Worm (Caenorhabditis elegans): Measurements from ENCODE around the gene vha-20.

Gene vha-20

DNA sequence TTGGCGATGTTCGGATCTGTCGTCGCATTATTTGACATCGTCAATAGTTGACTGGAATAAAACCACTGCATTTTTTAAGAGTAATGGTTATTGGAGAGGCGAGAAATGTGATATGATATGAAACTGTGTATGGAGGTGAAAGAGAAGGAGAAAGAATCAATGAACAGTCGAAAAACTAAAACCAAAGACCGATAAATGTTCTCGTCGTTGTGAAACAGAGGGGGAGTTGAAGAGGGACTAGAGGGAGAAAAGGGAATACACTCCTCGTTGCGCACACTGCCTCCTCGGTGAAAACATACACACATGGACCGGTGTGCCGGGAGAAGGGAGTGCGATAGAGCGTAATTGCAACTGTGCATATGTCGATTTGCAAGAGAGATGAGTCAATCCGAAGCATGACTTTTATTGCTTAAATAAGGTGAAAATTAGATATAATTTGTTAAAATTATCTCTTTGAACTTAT, 5.3 kb upstream of the vha-20 start, which contains the start of gene sym-4 (continued):
- TF ChIP-seq nfyb-1 (GFP tag; IDR thresholded peaks at IDR 0.05) (peak; percentile 86; the same call in 1 of the 2 replicates), ztf-3 (GFP tag; optimal IDR thresholded peaks at IDR 0.05) (no peak), ets-4 (GFP tag; optimal IDR thresholded peaks at IDR 0.05) (peak; percentile 98), F52B5.7 (tag; optimal IDR thresholded peaks at IDR 0.05) (no peak), Y56A3A.18 (GFP tag; IDR thresholded peaks at IDR 0.05) (0 out of 2 replicates have a peak, but pooled peaks have one; percentile 31), B0261.1 (tag; optimal IDR thresholded peaks at IDR 0.05) (peak; percentile 30), egl-18 (GFP tag; IDR thresholded peaks at IDR 0.05) (no peak), ztf-22 (GFP tag; optimal IDR thresholded peaks at IDR 0.05) (peak; percentile 79), zim-3 (tag; optimal IDR thresholded peaks at IDR 0.05) (no peak), chd-7 (tag; optimal IDR thresholded peaks at IDR 0.05) (peak; percentile 77), F57A8.1 (GFP tag; optimal IDR thresholded peaks at IDR 0.05) (no peak), cebp-1 (GFP tag; IDR thresholded peaks at IDR 0.05) (peak; percentile 80), cebp-1 (tag; optimal IDR thresholded peaks at IDR 0.05) (peak; percentile 93), B0035.1 (tag; optimal IDR thresholded peaks at IDR 0.05) (peak; percentile 1), xnd-1 (tag; optimal IDR thresholded peaks at IDR 0.05) (no peak), zfh-2 (GFP tag; conservative IDR thresholded peaks at IDR 0.05) (peak; percentile 89), lin-35 (GFP tag; optimal IDR thresholded peaks at IDR 0.05) (peak in 1 of 3 experiments; percentile 77), pha-4 (tag; optimal IDR thresholded peaks at IDR 0.05) (peak; percentile 68), lir-1 (GFP tag; conservative IDR thresholded peaks at IDR 0.05) (peak; percentile 74), atf-7 (tag; optimal IDR thresholded peaks at IDR 0.05) (peak; percentile 78), mcd-1 (GFP tag; IDR thresholded peaks at IDR 0.05) (peak; percentile 97), lin-26 (GFP tag; IDR thresholded peaks at IDR 0.05) (peak; percentile 82), ztf-18 (tag; optimal IDR thresholded peaks at IDR 0.05) (peak; percentile 87), let-526 (GFP tag; IDR thresholded peaks at IDR 0.05) (peak; percentile 83; the same call in 1 of the 2 replicates), F23B12.7 (tag; optimal IDR thresholded peaks at IDR 0.05; ENCODE audit: insufficient read depth) (peak; percentile 63), tbp1 (GFP tag; optimal IDR thresholded peaks at IDR 0.05) (peak; percentile 68), ceh-27 (GFP tag; optimal IDR thresholded peaks at IDR 0.05) (peak; percentile 86), nhr-90 (tag; optimal IDR thresholded peaks at IDR 0.05) (peak; percentile 91), efl-1 (GFP tag; optimal IDR thresholded peaks at IDR 0.05) (peak; percentile 12), ztf-26 (tag; optimal IDR thresholded peaks at IDR 0.05) (peak; percentile 89), ztf-6 (GFP tag; IDR thresholded peaks at IDR 0.05) (no peak), ekl-4 (GFP tag; IDR thresholded peaks at IDR 0.05) (peak; percentile 92), rcor-1 (GFP tag; IDR thresholded peaks at IDR 0.05) (peak; percentile 54), gei-17 (GFP tag; optimal IDR thresholded peaks at IDR 0.05) (peak; percentile 64), K12H6.12 (tag; optimal IDR thresholded peaks at IDR 0.05) (peak; percentile 85), Y53G8AR.9 (GFP tag; conservative IDR thresholded peaks at IDR 0.05) (peak; percentile 82; the same call in 1 of the 2 replicates), K11D2.4 (GFP tag; IDR thresholded peaks at IDR 0.05) (peak; percentile 84), let-607 (tag; optimal IDR thresholded peaks at IDR 0.05) (peak; percentile 69), B0019.2 (GFP tag; conservative IDR thresholded peaks at IDR 0.05) (no peak), egrh-3 (GFP tag; IDR thresholded peaks at IDR 0.05) (0 out of 2 replicates have a peak, but pooled peaks have one; percentile 27), lin-54 (GFP tag; optimal IDR thresholded peaks at IDR 0.05) (peak; percentile 66), akir-1 (GFP tag; optimal IDR thresholded peaks at IDR 0.05) (peak; percentile 30), hmg-1.2 (GFP tag; IDR thresholded peaks at IDR 0.05) (peak; percentile 91)

Data from whole organism, young adult.